Fruit fly (Drosophila melanogaster) whole organism, embryonic: Measurements from ENCODE around the gene janA.

Experiments used
- Atf-2 ChIP-seq: fragments of 200-800 bp; sonication (Bioruptor generic); optimal IDR thresholded peaks from 2 replicates; lab custom pipeline; 2016; ENCODE audit warnings: missing biosample characterization, missing genetic modification characterization
- B-H1 ChIP-seq: fragments of 200-800 bp; sonication (Bioruptor generic); IDR thresholded peaks from 3 replicates; pipeline ENCODE4 v1.3.6; 2022; ENCODE audit warnings: missing biosample characterization, missing genetic modification characterization
- CG12769 ChIP-seq: fragments of 200-800 bp; sonication (Bioruptor generic); optimal IDR thresholded peaks from 2 replicates; lab custom pipeline; 2019; ENCODE audit warnings: missing biosample characterization, mild to moderate bottlenecking, missing genetic modification characterization, moderate library complexity
- CG14710 ChIP-seq: fragments of 200-800 bp; sonication (Bioruptor generic); optimal IDR thresholded peaks from 3 replicates; lab custom pipeline; 2019; ENCODE audit warnings: missing biosample characterization, mild to moderate bottlenecking, missing genetic modification characterization, moderate library complexity
- CG15269 ChIP-seq: fragments of 200-800 bp; sonication (Bioruptor generic); optimal IDR thresholded peaks from 2 replicates; lab custom pipeline; 2018; ENCODE audit warnings: missing biosample characterization, mild to moderate bottlenecking, missing genetic modification characterization, moderate library complexity
- CG15479 ChIP-seq: fragments of 200-800 bp; sonication (Bioruptor generic); optimal IDR thresholded peaks from 3 replicates; lab custom pipeline; 2019; ENCODE audit warnings: missing biosample characterization, mild to moderate bottlenecking, missing genetic modification characterization, moderate library complexity
- CG15514 ChIP-seq: fragments of 200-800 bp; sonication (Bioruptor generic); optimal IDR thresholded peaks from 3 replicates; lab custom pipeline; 2017; ENCODE audit warnings: missing biosample characterization, missing genetic modification characterization, mild to moderate bottlenecking, moderate library complexity, missing genetic modification reagents
- CG17829 ChIP-seq: fragments of 200-800 bp; optimal IDR thresholded peaks from 2 replicates; lab custom pipeline; 2019; ENCODE audit warnings: missing biosample characterization, mild to moderate bottlenecking, missing genetic modification characterization, moderate library complexity
- CG17912 ChIP-seq: fragments of 200-800 bp; sonication (Bioruptor generic); optimal IDR thresholded peaks from 2 replicates; lab custom pipeline; 2018; ENCODE audit warnings: missing biosample characterization, mild to moderate bottlenecking, missing genetic modification characterization
- CG18262 ChIP-seq: fragments of 200-800 bp; optimal IDR thresholded peaks from 3 replicates; lab custom pipeline; 2019; ENCODE audit warnings: missing biosample characterization, mild to moderate bottlenecking, missing genetic modification characterization, moderate library complexity
- CG18764 ChIP-seq: fragments of 200-800 bp; sonication (Bioruptor generic); optimal IDR thresholded peaks from 3 replicates; lab custom pipeline; 2016; ENCODE audit warnings: missing biosample characterization, missing genetic modification characterization
- CG3281 ChIP-seq: fragments of 200-800 bp; sonication (Bioruptor generic); optimal IDR thresholded peaks from 3 replicates; lab custom pipeline; 2017; ENCODE audit warnings: missing biosample characterization, mild to moderate bottlenecking, missing genetic modification characterization
- CG3847 ChIP-seq: fragments of 200-800 bp; sonication (Bioruptor generic); IDR thresholded peaks from 2 replicates; pipeline ENCODE4 v1.3.6; 2022; ENCODE audit warnings: missing biosample characterization, missing genetic modification characterization
- CG6654 ChIP-seq: fragments of 200-800 bp; sonication (Bioruptor generic); optimal IDR thresholded peaks from 2 replicates; lab custom pipeline; 2017; ENCODE audit warnings: missing biosample characterization, mild to moderate bottlenecking, missing genetic modification characterization
- CG9727 ChIP-seq: fragments of 200-800 bp; sonication (Bioruptor generic); optimal IDR thresholded peaks from 3 replicates; lab custom pipeline; 2017; ENCODE audit warnings: missing biosample characterization, mild to moderate bottlenecking, missing genetic modification characterization
- D19A ChIP-seq: fragments of 200-800 bp; optimal IDR thresholded peaks from 3 replicates; lab custom pipeline; 2019; ENCODE audit warnings: missing biosample characterization, mild to moderate bottlenecking, missing genetic modification characterization, moderate library complexity
- Dref ChIP-seq: fragments of 200-800 bp; sonication (Bioruptor generic); IDR thresholded peaks from 2 replicates; pipeline ENCODE4 v1.3.6; 2022; ENCODE audit warnings: missing biosample characterization, missing genetic modification characterization
- Ets97D ChIP-seq: fragments of 200-800 bp; sonication (Bioruptor generic); optimal IDR thresholded peaks from 3 replicates; lab custom pipeline; 2016; ENCODE audit warnings: missing biosample characterization, missing genetic modification characterization
- HLH3B ChIP-seq: fragments of 200-800 bp; sonication (Bioruptor generic); IDR thresholded peaks from 2 replicates; pipeline ENCODE4 v1.3.6; 2022; ENCODE audit warnings: missing biosample characterization, missing genetic modification characterization
- Lhr ChIP-seq: fragments of 200-800 bp; sonication (Bioruptor generic); optimal IDR thresholded peaks from 3 replicates; lab custom pipeline; 2017; ENCODE audit warnings: mild to moderate bottlenecking, missing biosample characterization, missing genetic modification reagents, missing genetic modification characterization
- NC2α ChIP-seq: fragments of 200-800 bp; sonication (Bioruptor generic); optimal IDR thresholded peaks from 2 replicates; lab custom pipeline; 2016; ENCODE audit warnings: missing biosample characterization, missing genetic modification characterization
- NK7.1 ChIP-seq: fragments of 200-800 bp; sonication (Bioruptor generic); optimal IDR thresholded peaks from 3 replicates; lab custom pipeline; 2016; ENCODE audit warnings: missing biosample characterization, missing genetic modification characterization
- Poxn ChIP-seq: fragments of 200-800 bp; sonication (Bioruptor generic); IDR thresholded peaks from 2 replicates; pipeline ENCODE4 v1.3.6; 2022; ENCODE audit warnings: missing biosample characterization, missing genetic modification characterization
- Scr ChIP-seq: fragments of 200-800 bp; sonication (Bioruptor generic); IDR thresholded peaks from 2 replicates; pipeline ENCODE4 v1.3.6; 2022; ENCODE audit warnings: missing biosample characterization, missing genetic modification characterization; ENCODE audit not compliant: partially characterized antibody
- Side ChIP-seq: fragments of 200-800 bp; sonication (Bioruptor generic); optimal IDR thresholded peaks from 2 replicates; lab custom pipeline; 2016; ENCODE audit warnings: missing biosample characterization, missing genetic modification characterization
- Sox100B ChIP-seq: fragments of 200-800 bp; sonication (Bioruptor generic); optimal IDR thresholded peaks from 3 replicates; lab custom pipeline; 2018; ENCODE audit warnings: missing biosample characterization, mild to moderate bottlenecking, missing genetic modification characterization
- cas ChIP-seq: fragments of 200-800 bp; sonication (Bioruptor generic); IDR thresholded peaks from 2 replicates; pipeline ENCODE4 v1.3.6; 2022; ENCODE audit warnings: missing biosample characterization, missing genetic modification characterization
- chm ChIP-seq: fragments of 200-800 bp; sonication (Bioruptor generic); IDR thresholded peaks from 2 replicates; pipeline ENCODE4 v1.3.6; 2022; ENCODE audit warnings: missing biosample characterization, missing genetic modification characterization
- ci ChIP-seq: fragments of 200-800 bp; sonication (Bioruptor generic); IDR thresholded peaks from 3 replicates; pipeline ENCODE4 v1.3.6; 2022; ENCODE audit warnings: missing biosample characterization, missing genetic modification characterization
- dmrt11E ChIP-seq: fragments of 200-800 bp; sonication (Bioruptor generic); optimal IDR thresholded peaks from 3 replicates; lab custom pipeline; 2018; ENCODE audit warnings: missing biosample characterization, mild to moderate bottlenecking, missing genetic modification characterization, moderate library complexity
- ftz-f1 ChIP-seq: fragments of 200-800 bp; sonication (Bioruptor generic); optimal IDR thresholded peaks from 2 replicates; lab custom pipeline; 2016; ENCODE audit warnings: missing biosample characterization, missing genetic modification characterization
- grn ChIP-seq: fragments of 200-800 bp; sonication (Bioruptor generic); optimal IDR thresholded peaks from 3 replicates; lab custom pipeline; 2017; ENCODE audit warnings: missing biosample characterization, missing genetic modification characterization
- gsb ChIP-seq: fragments of 200-800 bp; sonication (Bioruptor generic); IDR thresholded peaks from 2 replicates; pipeline ENCODE4 v1.3.6; 2022; ENCODE audit warnings: missing biosample characterization, missing genetic modification characterization
- hb ChIP-seq: fragments of 200-800 bp; sonication (Bioruptor generic); IDR thresholded peaks from 3 replicates; pipeline ENCODE4 v1.3.6; 2022; ENCODE audit warnings: missing biosample characterization, missing genetic modification characterization; ENCODE audit not compliant: partially characterized antibody
- hkb ChIP-seq, 2 experiments: fragments of 200-800 bp in 1 of 2; fragments of >200 bp in 1 of 2; sonication (Bioruptor generic) in 1 of 2; IDR thresholded peaks in 1 of 2; optimal IDR thresholded peaks in 1 of 2; 2 replicates each; pipeline versions ENCODE4 v1.3.6 to Lab custom; 2017 to 2022; ENCODE audit warnings: missing biosample characterization in 1 of 2, missing genetic modification characterization in 1 of 2
- ind ChIP-seq: fragments of 200-800 bp; sonication (Bioruptor generic); optimal IDR thresholded peaks from 3 replicates; lab custom pipeline; 2016; ENCODE audit warnings: missing biosample characterization, missing genetic modification characterization
- jing ChIP-seq: fragments of 200-800 bp; sonication (Bioruptor generic); optimal IDR thresholded peaks from 2 replicates; lab custom pipeline; 2018; ENCODE audit warnings: missing biosample characterization, mild to moderate bottlenecking, missing genetic modification characterization
- lbe ChIP-seq: fragments of 200-800 bp; sonication (Bioruptor generic); optimal IDR thresholded peaks from 2 replicates; lab custom pipeline; 2016; ENCODE audit warnings: missing biosample characterization, mild to moderate bottlenecking, missing genetic modification characterization
- maf-S ChIP-seq: fragments of 200-800 bp; sonication (Bioruptor generic); optimal IDR thresholded peaks from 2 replicates; lab custom pipeline; 2016; ENCODE audit warnings: missing biosample characterization, missing genetic modification characterization
- p53 ChIP-seq: fragments of 200-800 bp; sonication (Bioruptor generic); optimal IDR thresholded peaks from 2 replicates; lab custom pipeline; 2016; ENCODE audit warnings: missing biosample characterization, missing genetic modification characterization
- pnt ChIP-seq: fragments of 200-800 bp; sonication (Bioruptor generic); optimal IDR thresholded peaks from 3 replicates; lab custom pipeline; 2016; ENCODE audit warnings: missing biosample characterization, missing genetic modification characterization
- prd ChIP-seq, 3 experiments: fragments of >200 bp in 2 of 3; fragments of 200-800 bp in 1 of 3; sonication (Bioruptor generic) in 1 of 3; optimal IDR thresholded peaks in 2 of 3; IDR thresholded peaks in 1 of 3; 2 replicates in 2 of 3; 3 replicates in 1 of 3; pipeline versions ENCODE4 v1.3.6 to Lab custom; 2017 to 2022; ENCODE audit warnings: missing biosample characterization in 1 of 3, missing genetic modification characterization in 1 of 3
- salm ChIP-seq: fragments of 200-800 bp; sonication (Bioruptor generic); optimal IDR thresholded peaks from 2 replicates; lab custom pipeline; 2018; ENCODE audit warnings: missing biosample characterization, mild to moderate bottlenecking, missing genetic modification characterization
- sd ChIP-seq: fragments of 200-800 bp; sonication (Bioruptor generic); optimal IDR thresholded peaks from 3 replicates; lab custom pipeline; 2018; ENCODE audit warnings: missing biosample characterization, mild to moderate bottlenecking, missing genetic modification characterization, moderate library complexity
- stc ChIP-seq: fragments of 200-800 bp; sonication (Bioruptor generic); IDR thresholded peaks from 2 replicates; pipeline ENCODE4 v1.3.6; 2022; ENCODE audit warnings: missing biosample characterization, missing genetic modification characterization
- sug ChIP-seq: fragments of 200-800 bp; optimal IDR thresholded peaks from 2 replicates; lab custom pipeline; 2019; ENCODE audit warnings: missing biosample characterization, mild to moderate bottlenecking, missing genetic modification characterization, moderate library complexity
- tgo ChIP-seq: fragments of 200-800 bp; sonication (Bioruptor generic); IDR thresholded peaks from 3 replicates; pipeline ENCODE4 v1.3.6; 2022; ENCODE audit warnings: missing biosample characterization, missing genetic modification characterization
- toy ChIP-seq: fragments of 200-800 bp; sonication (Bioruptor generic); IDR thresholded peaks from 2 replicates; pipeline ENCODE4 v1.3.6; 2022; ENCODE audit warnings: missing biosample characterization, missing genetic modification characterization
- unc-4 ChIP-seq: fragments of 200-800 bp; sonication (Bioruptor generic); IDR thresholded peaks from 2 replicates; pipeline ENCODE4 v1.3.6; 2022; ENCODE audit warnings: missing biosample characterization, missing genetic modification characterization; ENCODE audit not compliant: partially characterized antibody
- zf30C ChIP-seq: fragments of 200-800 bp; sonication (Bioruptor generic); optimal IDR thresholded peaks from 3 replicates; lab custom pipeline; 2018; ENCODE audit warnings: missing biosample characterization, mild to moderate bottlenecking, missing genetic modification characterization

The janA gene

dm6 chr3R:30014977-30015514 lies 24.3 kb downstream of the janA start, which contains the start of gene CG7920 (continued):
- peak; percentile 10 for TF ChIP-seq maf-S (GFP tag; lab: Kevin White, UChicago)
- TF ChIP-seq Ets97D (GFP tag; lab: Kevin White, UChicago) = no peak
- no peak for TF ChIP-seq CG18764 (GFP tag; lab: Kevin White, UChicago)
- TF ChIP-seq Side (GFP tag; lab: Kevin White, UChicago) = no peak
- peak; percentile 39 for TF ChIP-seq CG14710 (tag; lab: Kevin White, UChicago)
- TF ChIP-seq CG18262 (tag; lab: Kevin White, UChicago) = peak; percentile 51
- TF ChIP-seq tgo (GFP tag; lab: Robert Waterston, UW) = no peak
- peak; percentile 30 for TF ChIP-seq Lhr (GFP tag; lab: Kevin White, UChicago)
- peak; percentile 48; the same call in 2 of the 3 replicates for TF ChIP-seq ci (GFP tag; lab: Robert Waterston, UW)
- TF ChIP-seq grn = no peak
- no peak for TF ChIP-seq jing
- TF ChIP-seq Scr (GFP tag; lab: Robert Waterston, UW) = peak; percentile 85
- TF ChIP-seq CG12769 (tag; lab: Kevin White, UChicago) = peak; percentile 52
- no peak for TF ChIP-seq gsb (GFP tag; lab: Robert Waterston, UW)
- TF ChIP-seq chm = peak; percentile 22; the same call in 1 of the 2 replicates
- TF ChIP-seq unc-4 = peak; percentile 83
- TF ChIP-seq CG3281 (GFP tag; lab: Kevin White, UChicago) = peak; percentile 46
- TF ChIP-seq ftz-f1 = no peak
- TF ChIP-seq p53 (GFP tag; lab: Kevin White, UChicago) = no peak
- no peak for TF ChIP-seq D19A (tag; lab: Kevin White, UChicago)
- no peak for TF ChIP-seq pnt (GFP tag; lab: Kevin White, UChicago)
- TF ChIP-seq CG9727 (GFP tag; lab: Kevin White, UChicago) = no peak
- TF ChIP-seq dmrt11E (tag; lab: Kevin White, UChicago) = no peak
- TF ChIP-seq Dref (GFP tag; lab: Robert Waterston, UW) = peak; percentile 91
- TF ChIP-seq NK7.1 (GFP tag; lab: Kevin White, UChicago) = no peak
- TF ChIP-seq ind = no peak
- no peak for TF ChIP-seq salm (tag; lab: Kevin White, UChicago)
- TF ChIP-seq CG17912 (GFP tag; lab: Kevin White, UChicago) = no peak
- TF ChIP-seq CG6654 (GFP tag; lab: Kevin White, UChicago) = no peak
- peak; percentile 98 for TF ChIP-seq CG15514 (GFP tag; lab: Kevin White, UChicago)
- TF ChIP-seq hkb (optimal IDR thresholded peaks at IDR 0.05; lab: Kevin White, UChicago) = no peak
- peak; percentile 33 for TF ChIP-seq hkb (GFP tag; IDR thresholded peaks at IDR 0.05; lab: Robert Waterston, UW)
- peak; percentile 55 for TF ChIP-seq lbe (GFP tag; lab: Kevin White, UChicago)
- no peak for TF ChIP-seq B-H1 (GFP tag; lab: Robert Waterston, UW)
- TF ChIP-seq CG15269 (tag; lab: Kevin White, UChicago) = peak; percentile 10
- TF ChIP-seq stc (GFP tag; lab: Robert Waterston, UW) = no peak
- no peak for TF ChIP-seq cas (GFP tag; lab: Robert Waterston, UW)
- no peak for TF ChIP-seq HLH3B (GFP tag; lab: Robert Waterston, UW)
- peak; percentile 36; the same call in 1 of the 2 replicates for TF ChIP-seq CG3847 (GFP tag; lab: Robert Waterston, UW)
- TF ChIP-seq prd (optimal IDR thresholded peaks at IDR 0.05; lab: Kevin White, UChicago) = no peak
- TF ChIP-seq prd (GFP tag; IDR thresholded peaks at IDR 0.05; lab: Robert Waterston, UW) = no peak
- no peak for TF ChIP-seq CG15479 (GFP tag; lab: Kevin White, UChicago)
- TF ChIP-seq toy (GFP tag; lab: Robert Waterston, UW) = no peak
- no peak for TF ChIP-seq Poxn (GFP tag; lab: Robert Waterston, UW)
- no peak for TF ChIP-seq sug (tag; lab: Kevin White, UChicago)
- no peak for TF ChIP-seq Sox100B (GFP tag; lab: Kevin White, UChicago)
- TF ChIP-seq hb = peak; percentile 65; the same call in 1 of the 3 replicates
- TF ChIP-seq zf30C (GFP tag; lab: Kevin White, UChicago) = no peak
- peak; percentile 22 for TF ChIP-seq sd (tag; lab: Kevin White, UChicago)
- TF ChIP-seq Atf-2 (GFP tag; lab: Kevin White, UChicago) = no peak
- TF ChIP-seq NC2α (GFP tag; lab: Kevin White, UChicago) = no peak
- TF ChIP-seq CG17829 = peak; percentile 41
